Worm (Caenorhabditis elegans) whole organism, mixed stage, embryonic: ENCODE measurements around the gene C46F11.6.

ENCODE experiments used
- nhr-237 ChIP-seq: fragments of 150-350 bp; optimal IDR thresholded peaks from 2 replicates; lab custom pipeline; 2014; ENCODE audit warnings: missing biosample characterization, missing genetic modification characterization
- sptf-1 ChIP-seq: sonication (generic microtip); optimal IDR thresholded peaks from 2 replicates; lab custom pipeline; 2017; ENCODE audit warnings: mild to moderate bottlenecking, missing genetic modification characterization, moderate library complexity, missing compliant biosample characterization
- ztf-11 ChIP-seq: fragments of 150-350 bp; optimal IDR thresholded peaks from 2 replicates; lab custom pipeline; 2014; ENCODE audit warnings: missing biosample characterization, missing genetic modification characterization

ce11 chrIII:3675480-3675879, 5.2 kb upstream of the C46F11.6 start:
- no peak for TF ChIP-seq nhr-237 (tag; lab: Kevin White, UChicago)
- no peak for TF ChIP-seq sptf-1 (tag; lab: Kevin White, UChicago)
- no peak for TF ChIP-seq ztf-11 (tag; lab: Kevin White, UChicago)
